Fruit fly (Drosophila melanogaster) whole organism, pupa: ENCODE data around the gene CG9917.

ENCODE experiments used
- CG15710 ChIP-seq: fragments of 200-800 bp; sonication (Bioruptor generic); optimal IDR thresholded peaks from 2 replicates; lab custom pipeline; 2018; ENCODE audit warnings: missing biosample characterization, mild to moderate bottlenecking, missing genetic modification characterization, moderate library complexity
- EcR ChIP-seq: fragments of 200-800 bp; sonication (Bioruptor generic); optimal IDR thresholded peaks from 3 replicates; lab custom pipeline; 2019; ENCODE audit warnings: missing biosample characterization, missing genetic modification characterization, mild to moderate bottlenecking, moderate library complexity, missing genetic modification reagents
- Pif1B ChIP-seq: fragments of 200-800 bp; sonication (Bioruptor generic); optimal IDR thresholded peaks from 3 replicates; lab custom pipeline; 2016; ENCODE audit warnings: missing biosample characterization, missing genetic modification characterization

- TF ChIP-seq EcR (GFP tag; lab: Kevin White, UChicago) (no peak), Pif1B (GFP tag; lab: Kevin White, UChicago) (no peak), CG15710 (no peak)
These were observed 47.7 kb downstream of the CG9917 start for dm6 chrX:16275168-16275853.
